Worm (Caenorhabditis elegans): ENCODE measurements around the gene fbxa-54.

ce11 chrIII:955981-956380, at the start of gene fbxa-54:
- TF ChIP-seq unc-120 (tag; optimal IDR thresholded peaks at IDR 0.05; ENCODE audit: poor library complexity, severe bottlenecking), result no peak
- TF ChIP-seq sptf-1 (tag; optimal IDR thresholded peaks at IDR 0.05), result no peak
- no peak for TF ChIP-seq nhr-237 (tag; optimal IDR thresholded peaks at IDR 0.05)

Measured in whole organism, mixed stage, embryonic.